Fruit fly (Drosophila melanogaster): ENCODE data around the gene Phlpp.

Phlpp gene

DNA sequence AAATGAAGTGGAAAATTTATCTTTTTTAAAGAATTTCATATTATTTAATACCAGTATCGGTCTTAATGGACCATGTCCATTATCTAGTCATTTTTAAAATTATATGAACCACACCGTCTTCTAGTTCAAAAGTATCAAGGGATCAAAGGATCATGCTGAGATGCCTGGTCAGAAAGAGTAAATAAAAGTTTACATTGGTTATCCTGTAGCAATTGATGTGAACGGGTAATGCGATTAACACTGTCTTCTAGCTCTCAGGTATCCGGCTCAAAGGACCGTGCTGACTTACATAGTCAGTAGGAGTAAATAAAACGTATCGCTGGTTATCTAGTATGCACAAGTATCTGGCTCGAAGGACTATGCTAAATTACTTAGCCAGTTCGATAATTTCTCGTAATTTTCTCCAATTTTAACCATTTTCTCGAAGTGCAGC is 39.8 kb upstream of the Phlpp start (continued):
- TF ChIP-seq ssp (GFP tag; IDR thresholded peaks at IDR 0.05) (no peak), Pdp1 (GFP tag; optimal IDR thresholded peaks at IDR 0.05) (no peak), CG15073 (GFP tag; optimal IDR thresholded peaks at IDR 0.05) (no peak), MESR4 (GFP tag; optimal IDR thresholded peaks at IDR 0.05) (no peak), Fer2 (tag; optimal IDR thresholded peaks at IDR 0.05) (no peak), toy (GFP tag; IDR thresholded peaks at IDR 0.05) (no peak), TFAM (GFP tag; optimal IDR thresholded peaks at IDR 0.05) (no peak), CG3281 (GFP tag; optimal IDR thresholded peaks at IDR 0.05) (peak; percentile 45), ham (GFP tag; IDR thresholded peaks at IDR 0.05) (no peak), CG17829 (tag; optimal IDR thresholded peaks at IDR 0.05) (peak; percentile 4), CG8388 (GFP tag; optimal IDR thresholded peaks at IDR 0.05) (no peak), D19B (GFP tag; optimal IDR thresholded peaks at IDR 0.05) (no peak), HHEX (GFP tag; optimal IDR thresholded peaks at IDR 0.05) (peak; percentile 52), Ssrp (tag; optimal IDR thresholded peaks at IDR 0.05) (no peak), sqz (GFP tag; optimal IDR thresholded peaks at IDR 0.05) (no peak), gce (GFP tag; IDR thresholded peaks at IDR 0.05) (no peak), CG12155 (GFP tag; optimal IDR thresholded peaks at IDR 0.05) (no peak), Gsc (GFP tag; IDR thresholded peaks at IDR 0.05) (no peak), maf-S (GFP tag; optimal IDR thresholded peaks at IDR 0.05) (no peak), Xrp1 (GFP tag; IDR thresholded peaks at IDR 0.05) (no peak), fd96Cb (tag; optimal IDR thresholded peaks at IDR 0.05) (peak; percentile 15), ATbp (GFP tag; optimal IDR thresholded peaks at IDR 0.05) (no peak), Ets65A (GFP tag) (peak; percentile 53), Sin3A (optimal IDR thresholded peaks at IDR 0.05) (no peak), CG4360 (GFP tag; IDR thresholded peaks at IDR 0.05) (no peak), Hey (tag; optimal IDR thresholded peaks at IDR 0.05) (no peak), CG11085 (GFP tag; IDR thresholded peaks at IDR 0.05) (no peak), btn (GFP tag; optimal IDR thresholded peaks at IDR 0.05) (no peak), HLH3B (GFP tag; IDR thresholded peaks at IDR 0.05) (no peak), en (GFP tag; optimal IDR thresholded peaks at IDR 0.05) (no peak), stc (GFP tag; IDR thresholded peaks at IDR 0.05) (no peak), CG2889 (GFP tag; IDR thresholded peaks at IDR 0.05) (no peak), gro (GFP tag; optimal IDR thresholded peaks at IDR 0.05) (no peak), row (GFP tag; IDR thresholded peaks at IDR 0.05) (peak; percentile 47; the same call in 2 of the 3 replicates), CG15269 (tag; optimal IDR thresholded peaks at IDR 0.05) (peak; percentile 44), Rx (GFP tag; IDR thresholded peaks at IDR 0.05) (no peak), CG4854 (GFP tag; optimal IDR thresholded peaks at IDR 0.05) (no peak), GATAe (GFP tag; conservative IDR thresholded peaks at IDR 0.05) (no peak), emc (GFP tag; optimal IDR thresholded peaks at IDR 0.05) (no peak), nmo (GFP tag; optimal IDR thresholded peaks at IDR 0.05) (peak; percentile 15), CG8765 (GFP tag; IDR thresholded peaks at IDR 0.05) (no peak), oc (tag; optimal IDR thresholded peaks at IDR 0.05) (no peak), CG6813 (GFP tag; optimal IDR thresholded peaks at IDR 0.05) (peak; percentile 8), jumu (GFP tag; optimal IDR thresholded peaks at IDR 0.05) (no peak), gt (GFP tag; IDR thresholded peaks at IDR 0.05) (no peak), gem (tag; optimal IDR thresholded peaks at IDR 0.05) (peak; percentile 51), Max (GFP tag; optimal IDR thresholded peaks at IDR 0.05) (no peak), org-1 (GFP tag; optimal IDR thresholded peaks at IDR 0.05) (peak; percentile 8), Meics (GFP tag; optimal IDR thresholded peaks at IDR 0.05) (peak; percentile 73), CHES-1-like (GFP tag; optimal IDR thresholded peaks at IDR 0.05) (no peak), CG6689 (GFP tag; IDR thresholded peaks at IDR 0.05) (no peak), jing (GFP tag; optimal IDR thresholded peaks at IDR 0.05) (no peak), CG1602 (GFP tag; optimal IDR thresholded peaks at IDR 0.05) (no peak)

All from whole organism, embryonic.